Worm (Caenorhabditis elegans) whole organism, early embryonic: ENCODE data around the gene vab-1.

Source experiments
- B0310.2 ChIP-seq: sonication (generic microtip); optimal IDR thresholded peaks from 2 replicates; lab custom pipeline; 2016; ENCODE audit warnings: mild to moderate bottlenecking, missing genetic modification characterization, missing compliant biosample characterization
- F13C5.2 ChIP-seq: sonication (generic microtip); optimal IDR thresholded peaks from 2 replicates; lab custom pipeline; 2017; ENCODE audit warnings: mild to moderate bottlenecking, missing genetic modification characterization, inconsistent platforms, missing compliant biosample characterization
- aly-1 ChIP-seq: sonication (generic microtip); optimal IDR thresholded peaks from 2 replicates; lab custom pipeline; 2016; ENCODE audit warnings: missing genetic modification characterization, missing compliant biosample characterization
- ama-1 ChIP-seq: fragments of 150-350 bp; optimal IDR thresholded peaks from 2 replicates; lab custom pipeline; 2014
- ceh-13 ChIP-seq: fragments of 200-800 bp; sonication (Bioruptor generic); optimal IDR thresholded peaks from 2 replicates; lab custom pipeline; 2018; ENCODE audit warnings: mild to moderate bottlenecking, missing genetic modification characterization, missing compliant biosample characterization
- ceh-36 ChIP-seq: sonication (generic microtip); optimal IDR thresholded peaks from 2 replicates; lab custom pipeline; 2016; ENCODE audit warnings: missing genetic modification characterization, inconsistent platforms, missing compliant biosample characterization
- ets-7 ChIP-seq: sonication (generic microtip); optimal IDR thresholded peaks from 2 replicates; lab custom pipeline; 2016; ENCODE audit warnings: missing genotype, missing genetic modification characterization, missing compliant biosample characterization
- flt-1 ChIP-seq: fragments of 200-800 bp; sonication (Bioruptor generic); IDR thresholded peaks from 2 replicates; pipeline ENCODE4 v1.3.6; 2022; ENCODE audit warnings: missing genetic modification characterization, missing compliant biosample characterization
- hmbx-1 ChIP-seq: sonication (generic microtip); optimal IDR thresholded peaks from 2 replicates; lab custom pipeline; 2016; ENCODE audit warnings: mild to moderate bottlenecking, missing genetic modification characterization, missing compliant biosample characterization
- hmg-4 ChIP-seq: fragments of 200-800 bp; sonication (Bioruptor generic); optimal IDR thresholded peaks from 2 replicates; lab custom pipeline; 2018; ENCODE audit warnings: mild to moderate bottlenecking, missing genetic modification characterization, missing compliant biosample characterization
- hnd-1 ChIP-seq: sonication (generic microtip); optimal IDR thresholded peaks from 2 replicates; lab custom pipeline; 2016; ENCODE audit warnings: missing genetic modification characterization, missing compliant biosample characterization
- pes-1 ChIP-seq: fragments of 200-800 bp; sonication (Bioruptor generic); IDR thresholded peaks from 2 replicates; pipeline ENCODE4 v1.3.6; 2022; ENCODE audit warnings: missing genetic modification reagents, missing genetic modification characterization, missing compliant biosample characterization
- scrt-1 ChIP-seq: fragments of 200-800 bp; sonication (Bioruptor generic); IDR thresholded peaks from 2 replicates; pipeline ENCODE4 v1.3.6; 2022; ENCODE audit warnings: missing genetic modification characterization, missing compliant biosample characterization
- sea-1 ChIP-seq: fragments of 200-800 bp; sonication (Bioruptor generic); conservative IDR thresholded peaks from 2 replicates; pipeline ENCODE4 v1.3.6; 2022; ENCODE audit warnings: missing genetic modification characterization, missing compliant biosample characterization
- tbx-11 ChIP-seq: fragments of 200-800 bp; sonication (Bioruptor generic); IDR thresholded peaks from 2 replicates; pipeline ENCODE4 v1.3.6; 2022; ENCODE audit warnings: missing genetic modification characterization, missing compliant biosample characterization
- tbx-37 ChIP-seq: fragments of 200-800 bp; sonication (Bioruptor generic); conservative IDR thresholded peaks from 2 replicates; pipeline ENCODE4 v1.3.6; 2022; ENCODE audit warnings: missing genetic modification reagents, missing genetic modification characterization, missing compliant biosample characterization
- tra-4 ChIP-seq: sonication (generic microtip); optimal IDR thresholded peaks from 2 replicates; lab custom pipeline; 2017; ENCODE audit warnings: missing genetic modification characterization, missing compliant biosample characterization

The vab-1 gene

ce11 chrII:4571868-4572267, at the start of gene vab-1:
Gene vab-1, plus strand, starts transcription at chrII:4572000.
- no peak for TF ChIP-seq flt-1
- no peak for TF ChIP-seq ceh-13 (GFP tag; lab: Kevin White, UChicago)
- no peak for TF ChIP-seq aly-1 (tag; lab: Kevin White, UChicago)
- no peak for TF ChIP-seq ets-7 (tag; lab: Kevin White, UChicago)
- TF ChIP-seq hmg-4 (GFP tag; lab: Kevin White, UChicago): no peak
- no peak for TF ChIP-seq tra-4 (tag; lab: Kevin White, UChicago)
- no peak for TF ChIP-seq pes-1 (GFP tag; lab: Robert Waterston, UW)
- TF ChIP-seq hmbx-1: no peak

- TF ChIP-seq ama-1 (lab: Kevin White, UChicago): no peak
- TF ChIP-seq flt-1: no peak
- TF ChIP-seq sea-1 (GFP tag; lab: Robert Waterston, UW): no peak
- TF ChIP-seq tbx-11: no peak
- no peak for TF ChIP-seq scrt-1 (GFP tag; lab: Robert Waterston, UW)
- no peak for TF ChIP-seq B0310.2 (tag; lab: Kevin White, UChicago)
- TF ChIP-seq F13C5.2 (tag; lab: Kevin White, UChicago): no peak
- TF ChIP-seq hnd-1 (tag; lab: Kevin White, UChicago): no peak
- TF ChIP-seq tra-4 (tag; lab: Kevin White, UChicago): no peak
- no peak for TF ChIP-seq ceh-13 (GFP tag; lab: Kevin White, UChicago)
- TF ChIP-seq ets-7 (tag; lab: Kevin White, UChicago): no peak
- TF ChIP-seq pes-1 (GFP tag; lab: Robert Waterston, UW): no peak
- no peak for TF ChIP-seq aly-1 (tag; lab: Kevin White, UChicago)
These were observed 48.6 kb upstream of the vab-1 start, which contains the start of the genes B0304.4 and B0304.2 for ce11 chrII:4523122-4523672. Gene B0304.4, minus strand, starts transcription at chrII:4523222. Gene B0304.2, plus strand, starts transcription at chrII:4523622.

ce11 chrII:4525185-4525584, 46.6 kb upstream of the vab-1 start:
- TF ChIP-seq tbx-11 (no peak), hmbx-1 (no peak), ama-1 (lab: Kevin White, UChicago) (no peak), tbx-37 (no peak), hnd-1 (tag; lab: Kevin White, UChicago) (no peak), sea-1 (GFP tag; lab: Robert Waterston, UW) (no peak), B0310.2 (tag; lab: Kevin White, UChicago) (no peak), ceh-36 (tag; lab: Kevin White, UChicago) (no peak), aly-1 (tag; lab: Kevin White, UChicago) (no peak), F13C5.2 (tag; lab: Kevin White, UChicago) (no peak), pes-1 (GFP tag; lab: Robert Waterston, UW) (no peak), flt-1 (no peak), ets-7 (tag; lab: Kevin White, UChicago) (no peak), scrt-1 (GFP tag; lab: Robert Waterston, UW) (no peak), tra-4 (tag; lab: Kevin White, UChicago) (no peak), ceh-13 (GFP tag; lab: Kevin White, UChicago) (no peak), hmg-4 (GFP tag; lab: Kevin White, UChicago) (no peak)

ce11 chrII:4527800-4528199, 44.0 kb upstream of the vab-1 start, which contains the start of gene sra-35:
Gene sra-35, minus strand, starts transcription at chrII:4527900.
- TF ChIP-seq tbx-11: no peak
- TF ChIP-seq flt-1: no peak
- TF ChIP-seq ceh-36 (tag; lab: Kevin White, UChicago): no peak
- no peak for TF ChIP-seq aly-1 (tag; lab: Kevin White, UChicago)
- no peak for TF ChIP-seq sea-1 (GFP tag; lab: Robert Waterston, UW)
- no peak for TF ChIP-seq hmbx-1
- no peak for TF ChIP-seq pes-1 (GFP tag; lab: Robert Waterston, UW)
- TF ChIP-seq ets-7 (tag; lab: Kevin White, UChicago): no peak
- TF ChIP-seq tbx-37: no peak
- TF ChIP-seq ceh-13 (GFP tag; lab: Kevin White, UChicago): no peak
- TF ChIP-seq hnd-1 (tag; lab: Kevin White, UChicago): no peak

- TF ChIP-seq pes-1 (GFP tag; lab: Robert Waterston, UW): no peak
- no peak for TF ChIP-seq sea-1 (GFP tag; lab: Robert Waterston, UW)
- no peak for TF ChIP-seq tbx-11
- no peak for TF ChIP-seq hnd-1 (tag; lab: Kevin White, UChicago)
- TF ChIP-seq hmg-4 (GFP tag; lab: Kevin White, UChicago): no peak
- TF ChIP-seq tbx-37: no peak
- TF ChIP-seq B0310.2 (tag; lab: Kevin White, UChicago): no peak
- no peak for TF ChIP-seq ceh-13 (GFP tag; lab: Kevin White, UChicago)
- TF ChIP-seq ceh-36 (tag; lab: Kevin White, UChicago): no peak
- TF ChIP-seq flt-1: no peak
- no peak for TF ChIP-seq tra-4 (tag; lab: Kevin White, UChicago)
- TF ChIP-seq hmbx-1: no peak
- TF ChIP-seq ama-1 (lab: Kevin White, UChicago): no peak
- TF ChIP-seq aly-1 (tag; lab: Kevin White, UChicago): no peak
- no peak for TF ChIP-seq F13C5.2 (tag; lab: Kevin White, UChicago)
- no peak for TF ChIP-seq ets-7 (tag; lab: Kevin White, UChicago)
- TF ChIP-seq scrt-1 (GFP tag; lab: Robert Waterston, UW): no peak
These were observed 39.9 kb upstream of the vab-1 start, which contains the start of gene sra-32 for ce11 chrII:4531880-4532279. Gene sra-32, minus strand, starts transcription at chrII:4531980.

- TF ChIP-seq hmbx-1 (no peak), ceh-13 (GFP tag; lab: Kevin White, UChicago) (no peak), ets-7 (tag; lab: Kevin White, UChicago) (no peak), tbx-11 (no peak), hnd-1 (tag; lab: Kevin White, UChicago) (no peak), hmg-4 (GFP tag; lab: Kevin White, UChicago) (no peak), ama-1 (lab: Kevin White, UChicago) (no peak), scrt-1 (GFP tag; lab: Robert Waterston, UW) (no peak), sea-1 (GFP tag; lab: Robert Waterston, UW) (no peak), ceh-36 (tag; lab: Kevin White, UChicago) (no peak), aly-1 (tag; lab: Kevin White, UChicago) (no peak)
These were observed 34.7 kb upstream of the vab-1 start, which contains the start of gene sra-33 for ce11 chrII:4537141-4537540. Gene sra-33, minus strand, starts transcription at chrII:4537241.
